Worm (Caenorhabditis elegans): ENCODE measurements around the gene srw-21.

The srw-21 gene

ce11 chrV:15465032-15465727, 22.7 kb upstream of the srw-21 start, which contains the start of gene pqn-71 (continued):
- TF ChIP-seq nhr-6 (tag; optimal IDR thresholded peaks at IDR 0.05) (peak; percentile 51), Y105C5A.15 (GFP tag; IDR thresholded peaks at IDR 0.05) (peak; percentile 97), fos-1 (tag; optimal IDR thresholded peaks at IDR 0.05) (no peak), ceh-28 (tag; optimal IDR thresholded peaks at IDR 0.05) (no peak), nhr-76 (tag; optimal IDR thresholded peaks at IDR 0.05) (peak; percentile 12), unc-130 (GFP tag; optimal IDR thresholded peaks at IDR 0.05) (peak; percentile 93), dpl-1 (GFP tag; optimal IDR thresholded peaks at IDR 0.05) (peak; percentile 66), sdz-12 (GFP tag; optimal IDR thresholded peaks at IDR 0.05) (peak; percentile 92), mxl-2 (GFP tag; conservative IDR thresholded peaks at IDR 0.05) (peak; percentile 85), T20F7.1 (GFP tag; optimal IDR thresholded peaks at IDR 0.05) (no peak)

DNA sequence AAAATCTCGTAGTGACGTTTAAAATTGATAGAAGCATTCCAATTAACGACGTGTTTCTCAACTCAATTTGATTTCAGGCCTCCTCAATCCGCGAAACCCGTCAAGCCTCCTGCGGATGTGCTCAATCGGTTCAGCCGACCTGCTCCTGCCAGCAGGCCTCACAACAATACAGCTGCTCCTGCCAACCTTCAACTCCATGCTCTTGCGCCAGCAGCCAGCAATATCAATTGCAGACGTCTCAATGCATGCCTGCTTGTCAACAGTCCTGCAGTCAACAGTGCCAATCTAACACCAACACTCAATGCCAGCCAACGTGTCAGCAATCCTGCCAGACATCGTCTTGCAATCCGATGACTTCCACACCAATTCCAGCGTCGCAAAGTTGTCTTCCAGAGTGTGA, 21.8 kb upstream of the srw-21 start:
- TF ChIP-seq hif-1 (tag; optimal IDR thresholded peaks at IDR 0.05) (no peak), Y105C5A.15 (GFP tag; IDR thresholded peaks at IDR 0.05) (no peak), set-16 (GFP tag; IDR thresholded peaks at IDR 0.05) (peak; percentile 50; the same call in 1 of the 2 replicates)

- TF ChIP-seq Y75B8A.6 (GFP tag; IDR thresholded peaks at IDR 0.05): no peak
- TF ChIP-seq egl-27 (tag; optimal IDR thresholded peaks at IDR 0.05): no peak
- no peak for TF ChIP-seq madf-9 (GFP tag; conservative IDR thresholded peaks at IDR 0.05)
- TF ChIP-seq T26A8.4 (GFP tag; IDR thresholded peaks at IDR 0.05): no peak
- peak; percentile 59 for TF ChIP-seq aha-1 (tag)
- TF ChIP-seq ces-1 (GFP tag; optimal IDR thresholded peaks at IDR 0.05): no peak
- peak in 1 of 2 experiments; percentile 84 for TF ChIP-seq unc-62 (GFP tag; optimal IDR thresholded peaks at IDR 0.05 in 1 of 2)
- TF ChIP-seq unc-62 (tag; optimal IDR thresholded peaks at IDR 0.05): no peak
- no peak for TF ChIP-seq dpl-1 (GFP tag; optimal IDR thresholded peaks at IDR 0.05)
- TF ChIP-seq spr-3 (GFP tag; optimal IDR thresholded peaks at IDR 0.05): no peak
- TF ChIP-seq mdt-29 (GFP tag; IDR thresholded peaks at IDR 0.05): no peak
- TF ChIP-seq nhr-25 (tag; optimal IDR thresholded peaks at IDR 0.05; ENCODE audit: borderline replicate concordance, insufficient read depth): no peak
Measured at ce11 chrV:15466719-15467118, 21.1 kb upstream of the srw-21 start.

ce11 chrV:15471029-15471428, 16.8 kb upstream of the srw-21 start, which contains the start of gene dpf-1:
Gene dpf-1 (plus strand): TSS chrV:15471329.
- no peak for TF ChIP-seq hlh-11 (tag; optimal IDR thresholded peaks at IDR 0.05)

DNA sequence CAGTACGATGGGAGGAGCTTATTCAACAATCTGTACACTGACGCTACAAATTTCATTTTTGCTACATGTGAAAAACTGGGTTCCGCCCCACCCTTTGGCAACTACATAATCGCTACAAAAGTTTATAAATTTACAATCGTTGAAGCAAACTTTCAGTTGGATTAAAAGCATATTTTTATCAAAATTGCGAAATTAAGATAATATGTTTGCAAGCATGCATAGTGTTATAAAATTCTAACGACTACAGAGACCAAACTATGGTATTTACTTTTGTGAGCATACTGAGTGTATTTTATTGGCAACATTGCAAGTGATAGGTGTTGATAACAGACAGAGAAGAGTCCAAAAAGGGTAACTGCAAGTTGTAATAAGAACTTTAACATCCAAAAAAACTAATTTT, 9.3 kb upstream of the srw-21 start, which contains the start of gene C06B8.2:
C06B8.2 (minus strand) TSS at position 153 of the 400 bp plus-strand sequence.
- TF ChIP-seq saeg-2 (GFP tag; IDR thresholded peaks at IDR 0.05): no peak
- TF ChIP-seq pqm-1 (tag; optimal IDR thresholded peaks at IDR 0.05): peak; percentile 45
- peak; percentile 88 for TF ChIP-seq nhr-28 (tag; optimal IDR thresholded peaks at IDR 0.05)

DNA sequence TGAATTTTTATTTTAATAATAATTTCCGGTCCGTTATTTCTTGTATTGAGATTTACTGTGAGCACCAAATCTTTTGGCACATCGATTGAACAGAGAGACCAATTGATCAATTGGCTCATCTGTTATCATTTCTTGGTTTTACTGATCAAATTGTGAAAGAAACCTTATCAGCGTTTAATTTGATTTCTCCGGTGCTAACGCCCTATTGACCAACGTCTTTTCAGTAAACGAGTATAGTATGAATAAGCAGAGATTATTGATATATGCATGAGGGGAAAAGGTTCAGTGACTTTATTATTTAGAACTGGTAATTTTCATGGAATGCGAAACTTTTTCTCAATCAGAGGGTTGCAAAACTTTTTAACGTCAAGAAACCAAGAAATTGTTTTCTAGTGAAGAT, 8.8 kb upstream of the srw-21 start:
- TF ChIP-seq daf-16 (GFP tag; optimal IDR thresholded peaks at IDR 0.05): no peak
- TF ChIP-seq daf-16 (tag; optimal IDR thresholded peaks at IDR 0.05): peak; percentile 90
- TF ChIP-seq hmg-1.1 (GFP tag; IDR thresholded peaks at IDR 0.05): no peak
- peak; percentile 34 for TF ChIP-seq pqm-1 (tag; optimal IDR thresholded peaks at IDR 0.05)
- TF ChIP-seq mes-2 (tag; optimal IDR thresholded peaks at IDR 0.05; ENCODE audit: poor library complexity, severe bottlenecking): peak; percentile 11
- no peak for TF ChIP-seq nhr-77 (tag; optimal IDR thresholded peaks at IDR 0.05)
- TF ChIP-seq dmd-6 (GFP tag; IDR thresholded peaks at IDR 0.05): peak; percentile 32
